Fruit fly (Drosophila melanogaster) whole organism, wandering third instar larva: Measurements from ENCODE around the gene rudhira.

Experiments used
- Abd-B ChIP-seq: fragments of >200 bp; optimal IDR thresholded peaks from 2 replicates; lab custom pipeline; 2017; ENCODE audit warnings: missing biosample characterization, missing genetic modification characterization
- CG32264 ChIP-seq: fragments of 200-800 bp; sonication (Bioruptor generic); optimal IDR thresholded peaks from 2 replicates; lab custom pipeline; 2016; ENCODE audit warnings: missing biosample characterization, missing genetic modification characterization
- CG9705 ChIP-seq: fragments of 200-800 bp; sonication (Bioruptor generic); optimal IDR thresholded peaks from 2 replicates; lab custom pipeline; 2018; ENCODE audit warnings: missing biosample characterization, mild to moderate bottlenecking, missing genetic modification characterization
- CrebA ChIP-seq: fragments of 200-800 bp; sonication (Bioruptor generic); optimal IDR thresholded peaks from 2 replicates; lab custom pipeline; 2016; ENCODE audit warnings: missing biosample characterization, mild to moderate bottlenecking, missing genetic modification characterization, borderline replicate concordance
- Dfd ChIP-seq: fragments of >200 bp; optimal IDR thresholded peaks from 2 replicates; lab custom pipeline; 2017; ENCODE audit warnings: missing biosample characterization, missing genetic modification characterization
- Dif ChIP-seq: fragments of 200-275, 200-300 bp; sonication (Bioruptor generic); optimal IDR thresholded peaks from 2 replicates; lab custom pipeline; 2018; ENCODE audit warnings: missing biosample characterization, missing genetic modification characterization; ENCODE audit not compliant: partially characterized antibody
- GATAd ChIP-seq: sonication (Bioruptor generic); optimal IDR thresholded peaks from 2 replicates; lab custom pipeline; 2016; ENCODE audit warnings: missing biosample characterization, missing genetic modification characterization
- HLH106 ChIP-seq: fragments of 200-800 bp; optimal IDR thresholded peaks from 3 replicates; lab custom pipeline; 2019; ENCODE audit warnings: missing biosample characterization, mild to moderate bottlenecking, missing genetic modification characterization, moderate library complexity
- Hnf4 ChIP-seq: fragments of 200-800 bp; sonication (Bioruptor generic); optimal IDR thresholded peaks from 2 replicates; lab custom pipeline; 2016; ENCODE audit warnings: missing biosample characterization, mild to moderate bottlenecking, missing genetic modification characterization
- Hr78 ChIP-seq: fragments of >200 bp; optimal IDR thresholded peaks from 2 replicates; lab custom pipeline; 2017; ENCODE audit warnings: missing biosample characterization, missing genetic modification characterization
- Hr83 ChIP-seq: fragments of 200-300 bp; sonication (Bioruptor generic); optimal IDR thresholded peaks from 2 replicates; lab custom pipeline; 2016; ENCODE audit warnings: missing biosample characterization, mild to moderate bottlenecking, missing genetic modification characterization, moderate library complexity; ENCODE audit not compliant: poor library complexity, severe bottlenecking
- Mio ChIP-seq: sonication (Bioruptor generic); optimal IDR thresholded peaks from 2 replicates; lab custom pipeline; 2016; ENCODE audit warnings: missing biosample characterization, missing genetic modification characterization
- Myc ChIP-seq: fragments of >200 bp; optimal IDR thresholded peaks from 2 replicates; lab custom pipeline; 2017
- N ChIP-seq: fragments of >200 bp; optimal IDR thresholded peaks from 2 replicates; lab custom pipeline; 2018; ENCODE audit warnings: missing biosample characterization, missing external identifiers, missing genetic modification characterization
- OdsH ChIP-seq: fragments of 200-800 bp; sonication (Bioruptor generic); optimal IDR thresholded peaks from 2 replicates; lab custom pipeline; 2016; ENCODE audit warnings: missing biosample characterization, mild to moderate bottlenecking, missing genetic modification characterization
- Rel ChIP-seq, 2 experiments: fragments of 200-800 bp; sonication (Bioruptor generic) in 1 of 2; optimal IDR thresholded peaks; 2 replicates in 1 of 2; 3 replicates in 1 of 2; lab custom pipeline; 2016 to 2019; ENCODE audit warnings: mild to moderate bottlenecking in 2 of 2, missing biosample characterization in 2 of 2, missing genetic modification characterization in 2 of 2, moderate library complexity in 1 of 2
- Sp1 ChIP-seq: fragments of 200-800 bp; sonication (Bioruptor generic); optimal IDR thresholded peaks from 3 replicates; lab custom pipeline; 2019; ENCODE audit warnings: missing biosample characterization, mild to moderate bottlenecking, missing genetic modification characterization, moderate library complexity
- Vsx2 ChIP-seq: fragments of 200-300, 225-300 bp; sonication (Bioruptor generic); optimal IDR thresholded peaks from 2 replicates; lab custom pipeline; 2018; ENCODE audit warnings: missing biosample characterization, missing genetic modification characterization; ENCODE audit not compliant: partially characterized antibody
- br ChIP-seq: fragments of 200-800 bp; sonication (Bioruptor generic); optimal IDR thresholded peaks from 2 replicates; lab custom pipeline; 2016; ENCODE audit warnings: missing biosample characterization, missing genetic modification characterization
- brk ChIP-seq: fragments of 200-800 bp; sonication (Bioruptor generic); optimal IDR thresholded peaks from 2 replicates; lab custom pipeline; 2016; ENCODE audit warnings: missing biosample characterization, mild to moderate bottlenecking, missing genetic modification characterization
- dl ChIP-seq, 2 experiments: fragments of 175-275, 200-275 bp in 1 of 2; fragments of 200-275 bp in 1 of 2; sonication (Bioruptor generic); optimal IDR thresholded peaks; lab custom pipeline; 2018; ENCODE audit warnings: mild to moderate bottlenecking in 2 of 2, missing biosample characterization in 2 of 2, missing genetic modification characterization in 2 of 2, moderate library complexity in 2 of 2; ENCODE audit not compliant: partially characterized antibody in 2 of 2, insufficient read depth in 1 of 2
- dmrt93B ChIP-seq: fragments of 200-800 bp; sonication (Bioruptor generic); optimal IDR thresholded peaks from 2 replicates; lab custom pipeline; 2018; ENCODE audit warnings: missing biosample characterization, mild to moderate bottlenecking, missing genetic modification characterization
- dsf ChIP-seq: sonication (Bioruptor generic); optimal IDR thresholded peaks from 2 replicates; lab custom pipeline; 2016; ENCODE audit warnings: missing biosample characterization, missing genetic modification characterization, borderline replicate concordance
- ey ChIP-seq: fragments of 200-800 bp; sonication (Bioruptor generic); optimal IDR thresholded peaks from 2 replicates; lab custom pipeline; 2016; ENCODE audit warnings: missing biosample characterization, missing genetic modification characterization
- foxo ChIP-seq, 2 experiments: fragments of 200-800 bp; sonication (Bioruptor generic); optimal IDR thresholded peaks; 2 replicates in 1 of 2; 3 replicates in 1 of 2; lab custom pipeline; 2016 to 2017; ENCODE audit warnings: missing biosample characterization in 2 of 2, missing genetic modification characterization in 2 of 2
- h ChIP-seq: fragments of 200-800 bp; sonication (Bioruptor generic); optimal IDR thresholded peaks from 3 replicates; lab custom pipeline; 2016; ENCODE audit warnings: missing biosample characterization, mild to moderate bottlenecking, missing genetic modification characterization
- jim ChIP-seq: fragments of 175-275, 200-325 bp; sonication (Bioruptor generic); optimal IDR thresholded peaks from 2 replicates; lab custom pipeline; 2016; ENCODE audit warnings: missing biosample characterization, mild to moderate bottlenecking, missing genetic modification characterization
- lola ChIP-seq: fragments of >200 bp; optimal IDR thresholded peaks from 2 replicates; lab custom pipeline; 2017; ENCODE audit warnings: missing biosample characterization, missing genetic modification characterization
- pan ChIP-seq: fragments of >200 bp; optimal IDR thresholded peaks from 2 replicates; lab custom pipeline; 2017
- psq ChIP-seq: fragments of 200-800 bp; sonication (Bioruptor generic); optimal IDR thresholded peaks from 3 replicates; lab custom pipeline; 2017; ENCODE audit warnings: missing biosample characterization, mild to moderate bottlenecking, missing genetic modification characterization, moderate library complexity
- rgr ChIP-seq: fragments of 200-800 bp; sonication (Bioruptor generic); optimal IDR thresholded peaks from 3 replicates; lab custom pipeline; 2016; ENCODE audit warnings: missing biosample characterization, mild to moderate bottlenecking, missing genetic modification characterization
- sage ChIP-seq: fragments of 200-800 bp; sonication (Bioruptor generic); optimal IDR thresholded peaks from 2 replicates; lab custom pipeline; 2016; ENCODE audit warnings: missing biosample characterization, mild to moderate bottlenecking, missing genetic modification characterization
- sv ChIP-seq: fragments of 200-800 bp; sonication (Bioruptor generic); optimal IDR thresholded peaks from 3 replicates; lab custom pipeline; 2016; ENCODE audit warnings: missing biosample characterization, missing genetic modification characterization
- tai ChIP-seq: sonication (Bioruptor generic); optimal IDR thresholded peaks from 2 replicates; lab custom pipeline; 2016; ENCODE audit warnings: missing biosample characterization, missing genetic modification characterization
- usp ChIP-seq: fragments of >200 bp; optimal IDR thresholded peaks from 2 replicates; lab custom pipeline; 2017; ENCODE audit warnings: missing biosample characterization, missing genetic modification characterization
- woc ChIP-seq: sonication (Bioruptor generic); optimal IDR thresholded peaks from 2 replicates; lab custom pipeline; 2016; ENCODE audit warnings: missing biosample characterization, mild to moderate bottlenecking, missing genetic modification characterization

rudhira gene

DNA sequence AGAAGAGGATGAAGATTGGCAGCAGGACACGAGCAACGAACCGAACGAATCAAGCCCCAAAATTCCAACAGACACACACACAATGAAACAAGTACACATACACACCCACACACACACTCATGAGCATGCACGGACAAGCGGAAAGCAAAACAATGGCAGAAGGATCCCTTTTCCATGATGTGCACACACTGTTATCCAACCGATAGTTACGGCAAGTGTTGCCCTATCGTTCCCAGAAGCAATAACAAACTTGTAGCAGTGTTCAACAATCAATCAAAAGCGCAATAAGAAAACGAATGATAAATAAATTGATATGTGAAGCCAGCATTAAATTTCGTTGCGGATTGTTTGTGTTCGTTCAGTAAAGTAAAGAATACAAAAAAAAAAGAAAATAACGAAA, 19.8 kb upstream of the rudhira start:
- TF ChIP-seq dsf (GFP tag; lab: Kevin White, UChicago) (no peak), Hr78 (no peak), CG32264 (GFP tag; lab: Kevin White, UChicago) (no peak), Abd-B (GFP tag; lab: Kevin White, UChicago) (no peak), usp (GFP tag; lab: Kevin White, UChicago) (no peak)

DNA sequence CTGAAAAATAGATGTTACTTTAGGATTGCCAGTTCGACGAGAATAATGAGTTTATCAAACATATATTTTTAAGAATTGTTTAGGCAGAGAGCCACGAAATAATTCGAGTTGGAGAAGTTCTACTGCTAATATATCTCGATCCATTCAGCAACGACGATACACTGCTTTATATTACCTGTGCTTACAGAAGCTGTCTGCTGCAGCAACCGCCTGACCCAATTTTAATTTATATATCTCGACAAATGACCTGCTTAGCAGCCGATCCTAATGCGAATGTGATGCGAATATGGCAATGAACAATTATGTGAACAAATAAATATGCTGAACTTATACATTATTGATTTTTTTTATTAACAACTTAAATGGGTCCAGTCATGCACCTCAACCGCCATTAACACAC, 18.2 kb upstream of the rudhira start:
- TF ChIP-seq h (no peak), OdsH (no peak), br (GFP tag; lab: Kevin White, UChicago) (no peak), Hnf4 (GFP tag; lab: Kevin White, UChicago) (no peak), CrebA (no peak)
- TF ChIP-seq, all 38 proteins: peak for 0

DNA sequence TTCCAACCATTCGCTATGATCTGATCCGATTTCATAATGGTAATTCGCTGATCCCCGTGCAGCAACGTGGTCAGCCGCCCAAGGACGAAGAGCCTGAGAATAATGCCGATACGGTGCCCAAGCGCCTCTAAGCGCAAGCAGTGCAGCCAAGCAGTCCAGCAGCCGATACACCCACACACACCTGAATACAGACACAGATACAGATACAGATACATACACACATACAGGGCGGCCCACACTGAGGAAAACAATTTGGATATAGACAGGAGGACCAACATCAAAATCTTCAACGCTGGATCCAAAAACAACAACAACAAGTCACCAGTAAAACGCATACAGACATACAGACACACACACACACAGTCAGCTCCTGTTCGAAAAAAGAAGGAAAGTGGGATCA, 16.8 kb upstream of the rudhira start:
- TF ChIP-seq woc (GFP tag; lab: Kevin White, UChicago) (no peak), OdsH (no peak), rgr (GFP tag; lab: Kevin White, UChicago) (no peak), Hr83 (GFP tag; lab: Kevin White, UChicago) (no peak), ey (GFP tag; lab: Kevin White, UChicago) (no peak), CrebA (no peak), Dfd (no peak), Vsx2 (GFP tag; lab: Kevin White, UChicago) (no peak), tai (no peak), dmrt93B (GFP tag; lab: Kevin White, UChicago) (no peak)

DNA sequence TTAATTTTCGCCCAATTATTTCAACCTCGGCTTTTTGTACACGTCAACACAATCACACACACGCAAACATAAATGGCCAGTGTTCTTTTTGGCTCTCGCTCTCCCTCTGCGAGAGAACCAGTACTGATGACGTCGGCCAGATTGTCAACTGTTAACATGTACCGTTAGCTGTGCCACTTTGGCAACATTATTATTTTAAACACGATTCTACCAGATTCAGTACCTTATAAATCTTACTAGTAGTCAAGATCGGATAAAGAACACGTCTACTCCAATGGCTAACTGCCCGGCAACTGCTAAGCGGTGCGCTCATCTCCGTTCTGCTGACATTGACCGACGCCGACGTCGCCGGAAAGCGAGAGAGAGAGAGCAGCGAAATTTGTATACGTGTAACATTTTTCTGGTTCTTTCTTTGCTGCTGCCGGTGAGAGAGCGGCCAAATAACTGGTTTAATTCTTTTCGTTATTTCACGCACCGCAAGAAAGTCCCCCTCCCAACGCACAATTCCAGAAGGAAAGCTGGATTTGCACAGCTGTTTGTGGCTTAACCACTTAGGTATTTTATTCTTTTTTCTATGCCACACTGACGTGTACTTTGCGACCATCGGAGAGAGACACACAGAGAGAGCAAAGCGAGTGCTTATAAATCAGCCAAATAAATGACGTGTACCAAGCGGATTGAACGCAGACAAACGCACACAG, 11.5 kb upstream of the rudhira start:
- peak; percentile 21 for TF ChIP-seq h
- no peak for TF ChIP-seq dmrt93B (GFP tag; lab: Kevin White, UChicago)
- TF ChIP-seq dl (GFP tag; optimal IDR thresholded peaks at IDR 0.05; lab: Kevin White, UChicago; ENCODE audit: insufficient read depth in 1 of 2, partially characterized antibody in 2 of 2): peak in 1 of 2 experiments; percentile 43
- peak; percentile 31 for TF ChIP-seq Hnf4 (GFP tag; lab: Kevin White, UChicago)
- no peak for TF ChIP-seq usp (GFP tag; lab: Kevin White, UChicago)
- no peak for TF ChIP-seq ey (GFP tag; lab: Kevin White, UChicago)
- TF ChIP-seq foxo (GFP tag; optimal IDR thresholded peaks at IDR 0.05; lab: Kevin White, UChicago): peak in 1 of 2 experiments; percentile 7
- TF ChIP-seq Dif (GFP tag; lab: Kevin White, UChicago): peak; percentile 18
- TF ChIP-seq rgr (GFP tag; lab: Kevin White, UChicago): peak; percentile 24
- TF ChIP-seq Rel (GFP tag; optimal IDR thresholded peaks at IDR 0.05; lab: Kevin White, UChicago): peak; percentile 15
- peak; percentile 77 for TF ChIP-seq Rel (tag; optimal IDR thresholded peaks at IDR 0.05; lab: Kevin White, UChicago)
- TF ChIP-seq Mio: no peak
- peak; percentile 20 for TF ChIP-seq psq (GFP tag; lab: Kevin White, UChicago)
- TF ChIP-seq CrebA: peak; percentile 98
- TF ChIP-seq OdsH: peak; percentile 13

DNA sequence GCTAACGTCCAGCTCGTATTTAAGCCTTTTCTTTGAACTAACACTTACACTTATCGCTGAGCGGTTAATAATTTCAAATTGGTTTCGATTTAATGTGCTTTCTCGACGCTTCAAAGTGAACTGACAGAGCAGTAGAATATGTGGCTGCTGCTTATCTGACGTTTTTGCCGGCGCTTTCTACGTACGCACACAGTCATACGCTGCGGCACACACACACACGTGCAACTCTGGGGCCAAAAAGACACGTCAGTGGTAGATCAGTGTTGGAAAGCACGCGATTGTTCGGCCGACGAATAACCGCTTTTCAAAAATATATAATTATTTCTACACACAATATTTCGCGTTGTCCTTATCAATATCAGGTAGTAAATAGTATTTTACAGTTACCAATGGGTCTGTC, 10.5 kb upstream of the rudhira start:
- no peak for TF ChIP-seq Rel (GFP tag; optimal IDR thresholded peaks at IDR 0.05; lab: Kevin White, UChicago)
- peak; percentile 55 for TF ChIP-seq Rel (tag; optimal IDR thresholded peaks at IDR 0.05; lab: Kevin White, UChicago)
- no peak for TF ChIP-seq lola (GFP tag; lab: Kevin White, UChicago)
- TF ChIP-seq woc (GFP tag; lab: Kevin White, UChicago): no peak
- peak; percentile 10 for TF ChIP-seq CG32264 (GFP tag; lab: Kevin White, UChicago)
- TF ChIP-seq Dfd: no peak
- peak; percentile 48 for TF ChIP-seq rgr (GFP tag; lab: Kevin White, UChicago)
- no peak for TF ChIP-seq brk
- TF ChIP-seq br (GFP tag; lab: Kevin White, UChicago): no peak
- TF ChIP-seq Hr83 (GFP tag; lab: Kevin White, UChicago): no peak
- TF ChIP-seq pan (lab: Kevin White, UChicago): no peak
- no peak for TF ChIP-seq Myc (lab: Kevin White, UChicago)
- TF ChIP-seq sv: no peak
- no peak for TF ChIP-seq Mio
- peak; percentile 18 for TF ChIP-seq HLH106 (tag; lab: Kevin White, UChicago)
- peak; percentile 29 for TF ChIP-seq CG9705 (GFP tag; lab: Kevin White, UChicago)
- no peak for TF ChIP-seq N (GFP tag; lab: Kevin White, UChicago)
- no peak for TF ChIP-seq usp (GFP tag; lab: Kevin White, UChicago)
- peak; percentile 59 for TF ChIP-seq Hnf4 (GFP tag; lab: Kevin White, UChicago)
- no peak for TF ChIP-seq dsf (GFP tag; lab: Kevin White, UChicago)
- no peak for TF ChIP-seq dmrt93B (GFP tag; lab: Kevin White, UChicago)
- peak; percentile 24 for TF ChIP-seq sage
- no peak for TF ChIP-seq ey (GFP tag; lab: Kevin White, UChicago)
- TF ChIP-seq foxo (GFP tag; optimal IDR thresholded peaks at IDR 0.05; lab: Kevin White, UChicago): peak in 1 of 2 experiments; percentile 46
- TF ChIP-seq h: peak; percentile 51
- no peak for TF ChIP-seq Vsx2 (GFP tag; lab: Kevin White, UChicago)
- no peak for TF ChIP-seq Dif (GFP tag; lab: Kevin White, UChicago)
- TF ChIP-seq psq (GFP tag; lab: Kevin White, UChicago): no peak
- TF ChIP-seq Sp1 (GFP tag; lab: Kevin White, UChicago): peak; percentile 45
- no peak for TF ChIP-seq Abd-B (GFP tag; lab: Kevin White, UChicago)
- no peak for TF ChIP-seq tai
- TF ChIP-seq CrebA: peak; percentile 95
- no peak for TF ChIP-seq GATAd (GFP tag; lab: Kevin White, UChicago)
- no peak for TF ChIP-seq jim (GFP tag; lab: Kevin White, UChicago)
